Worm (Caenorhabditis elegans) whole organism, L2 larva: ENCODE data around the gene clh-3.

Source experiments
- C34F6.9 ChIP-seq: fragments of 150-350 bp; optimal IDR thresholded peaks from 2 replicates; lab custom pipeline; 2014; ENCODE audit warnings: missing biosample characterization, missing genetic modification characterization
- F13H6.1 ChIP-seq: sonication (generic microtip); optimal IDR thresholded peaks from 2 replicates; lab custom pipeline; 2016; ENCODE audit warnings: missing genetic modification characterization, missing compliant biosample characterization
- Y55F3AM.14 ChIP-seq: fragments of 200-800 bp; sonication (Bioruptor generic); optimal IDR thresholded peaks from 2 replicates; lab custom pipeline; 2018; ENCODE audit warnings: mild to moderate bottlenecking, missing genetic modification characterization, missing compliant biosample characterization
- ZK546.5 ChIP-seq: sonication (generic microtip); optimal IDR thresholded peaks from 2 replicates; lab custom pipeline; 2017; ENCODE audit warnings: missing biosample characterization, missing genetic modification characterization
- alr-1 ChIP-seq: fragments of 150-350 bp; optimal IDR thresholded peaks from 2 replicates; lab custom pipeline; 2014; ENCODE audit warnings: missing biosample characterization, missing genetic modification characterization
- aly-2 ChIP-seq: fragments of 150-350 bp; optimal IDR thresholded peaks from 2 replicates; lab custom pipeline; 2014; ENCODE audit warnings: missing biosample characterization, missing genetic modification characterization
- ama-1 ChIP-seq: fragments of 150-350 bp; optimal IDR thresholded peaks from 2 replicates; lab custom pipeline; 2018; ENCODE audit warnings: inconsistent platforms
- blmp-1 ChIP-seq: sonication (generic microtip); optimal IDR thresholded peaks from 2 replicates; lab custom pipeline; 2017; ENCODE audit warnings: missing genetic modification characterization, mild to moderate bottlenecking, missing compliant biosample characterization, antibody characterized with exemption, moderate library complexity; ENCODE audit not compliant: insufficient read depth
- ceh-82 ChIP-seq: fragments of 150-350 bp; optimal IDR thresholded peaks from 2 replicates; lab custom pipeline; 2014; ENCODE audit warnings: missing biosample characterization, missing genetic modification characterization
- crh-2 ChIP-seq: sonication (generic microtip); optimal IDR thresholded peaks from 2 replicates; lab custom pipeline; 2017; ENCODE audit warnings: missing biosample characterization, missing genetic modification characterization
- dmd-4 ChIP-seq: sonication (generic microtip); optimal IDR thresholded peaks from 2 replicates; lab custom pipeline; 2017; ENCODE audit warnings: missing biosample characterization, missing genetic modification characterization
- egl-27 ChIP-seq: sonication (generic microtip); optimal IDR thresholded peaks from 3 replicates; lab custom pipeline; 2017; ENCODE audit warnings: missing biosample characterization, missing genetic modification reagents, missing genetic modification characterization
- elt-3 ChIP-seq: sonication (generic microtip); optimal IDR thresholded peaks from 2 replicates; lab custom pipeline; 2017; ENCODE audit warnings: missing biosample characterization, missing genetic modification characterization
- fos-1 ChIP-seq: fragments of 150-350 bp; optimal IDR thresholded peaks from 2 replicates; lab custom pipeline; 2014; ENCODE audit warnings: missing biosample characterization, missing genetic modification characterization
- gmeb-1 ChIP-seq: fragments of 150-350 bp; optimal IDR thresholded peaks from 2 replicates; lab custom pipeline; 2014; ENCODE audit warnings: missing biosample characterization, missing genetic modification characterization
- lin-11 ChIP-seq: fragments of 150-350 bp; sonication (generic microtip); optimal IDR thresholded peaks from 2 replicates; lab custom pipeline; 2014; ENCODE audit warnings: missing biosample characterization, missing genetic modification characterization, inconsistent platforms, mixed read lengths
- lin-13 ChIP-seq: fragments of 150-350 bp; optimal IDR thresholded peaks from 2 replicates; lab custom pipeline; 2014; ENCODE audit warnings: missing biosample characterization, missing genetic modification reagents, missing genetic modification characterization
- lin-39 ChIP-seq: fragments of 150-350 bp; optimal IDR thresholded peaks from 2 replicates; lab custom pipeline; 2014; ENCODE audit warnings: missing biosample characterization, missing genetic modification reagents, missing genetic modification characterization
- mab-5 ChIP-seq: fragments of 150-350 bp; optimal IDR thresholded peaks from 2 replicates; lab custom pipeline; 2014; ENCODE audit warnings: missing biosample characterization, missing genetic modification characterization
- mbf-1 ChIP-seq: sonication (generic microtip); optimal IDR thresholded peaks from 2 replicates; lab custom pipeline; 2017; ENCODE audit warnings: missing biosample characterization, missing genetic modification characterization
- mdl-1 ChIP-seq, 2 experiments: fragments of 150-350 bp in 1 of 2; sonication (generic microtip) in 1 of 2; optimal IDR thresholded peaks; 2 replicates each; lab custom pipeline; 2017; ENCODE audit warnings: missing biosample characterization in 2 of 2, missing genetic modification characterization in 2 of 2
- nhr-10 ChIP-seq: sonication (generic microtip); optimal IDR thresholded peaks from 2 replicates; lab custom pipeline; 2017; ENCODE audit warnings: missing biosample characterization, missing genetic modification characterization
- nhr-11 ChIP-seq: fragments of 150-350 bp; optimal IDR thresholded peaks from 2 replicates; lab custom pipeline; 2014; ENCODE audit warnings: missing biosample characterization, missing genetic modification characterization
- nhr-21 ChIP-seq: fragments of 150-350 bp; optimal IDR thresholded peaks from 2 replicates; lab custom pipeline; 2014; ENCODE audit warnings: missing biosample characterization, missing genetic modification characterization
- nhr-23 ChIP-seq: fragments of 150-350 bp; optimal IDR thresholded peaks from 2 replicates; lab custom pipeline; 2014; ENCODE audit warnings: missing biosample characterization, missing genetic modification reagents, missing genetic modification characterization
- nhr-25 ChIP-seq: fragments of 150-350 bp; sonication (generic microtip); optimal IDR thresholded peaks from 3 replicates; lab custom pipeline; 2014; ENCODE audit warnings: missing biosample characterization, missing genetic modification characterization
- nhr-6 ChIP-seq: fragments of 150-350 bp; optimal IDR thresholded peaks from 2 replicates; lab custom pipeline; 2014; ENCODE audit warnings: missing biosample characterization, missing genetic modification characterization
- nhr-77 ChIP-seq: fragments of 150-350 bp; optimal IDR thresholded peaks from 2 replicates; lab custom pipeline; 2014; ENCODE audit warnings: missing biosample characterization, missing genetic modification characterization
- peb-1 ChIP-seq: fragments of 150-350 bp; optimal IDR thresholded peaks from 2 replicates; lab custom pipeline; 2014; ENCODE audit warnings: missing biosample characterization, missing genetic modification characterization
- sem-4 ChIP-seq: fragments of 150-350 bp; optimal IDR thresholded peaks from 2 replicates; lab custom pipeline; 2014; ENCODE audit warnings: missing biosample characterization, missing genetic modification reagents, missing genetic modification characterization
- sma-3 ChIP-seq: sonication (generic microtip); optimal IDR thresholded peaks from 2 replicates; lab custom pipeline; 2016; ENCODE audit warnings: missing genetic modification reagents, missing genetic modification characterization, missing compliant biosample characterization
- sma-9 ChIP-seq, 2 experiments: fragments of 150-350 bp in 1 of 2; sonication (generic microtip) in 1 of 2; optimal IDR thresholded peaks; 2 replicates each; lab custom pipeline; 2014 to 2016; ENCODE audit warnings: missing genetic modification characterization in 2 of 2, mild to moderate bottlenecking in 1 of 2, missing biosample characterization in 1 of 2, missing compliant biosample characterization in 1 of 2, missing genetic modification reagents in 1 of 2, moderate library complexity in 1 of 2
- snpc-4 ChIP-seq: fragments of 150-350 bp; optimal IDR thresholded peaks from 2 replicates; lab custom pipeline; 2014; ENCODE audit warnings: missing biosample characterization, missing genetic modification characterization
- unc-55 ChIP-seq: fragments of 150-350 bp; sonication (generic microtip); optimal IDR thresholded peaks from 3 replicates; lab custom pipeline; 2014; ENCODE audit warnings: missing biosample characterization, missing genetic modification reagents, missing genetic modification characterization
- zag-1 ChIP-seq: fragments of 150-350 bp; optimal IDR thresholded peaks from 2 replicates; lab custom pipeline; 2014; ENCODE audit warnings: missing biosample characterization, missing genetic modification characterization
- ztf-1 ChIP-seq: fragments of 200-800 bp; sonication (Bioruptor generic); conservative IDR thresholded peaks from 2 replicates; pipeline ENCODE4 v1.3.6; 2022; ENCODE audit warnings: missing genetic modification characterization, missing compliant biosample characterization
- ztf-4 ChIP-seq: fragments of 150-350 bp; optimal IDR thresholded peaks from 2 replicates; lab custom pipeline; 2014; ENCODE audit warnings: missing biosample characterization, missing genetic modification characterization

The clh-3 gene

ce11 chrII:7225864-7226522 lies at the start of gene clh-3:
Gene clh-3, minus strand, starts transcription at chrII:7225914.
- no peak for TF ChIP-seq mab-5 (tag; lab: Kevin White, UChicago)
- TF ChIP-seq lin-39, result no peak
- no peak for TF ChIP-seq ZK546.5 (tag; lab: Kevin White, UChicago)
- no peak for TF ChIP-seq aly-2 (tag; lab: Kevin White, UChicago)
- no peak for TF ChIP-seq sem-4 (tag; lab: Kevin White, UChicago)
- TF ChIP-seq lin-13 (GFP tag; lab: Kevin White, UChicago), result no peak
- no peak for TF ChIP-seq ceh-82 (tag; lab: Kevin White, UChicago)
- TF ChIP-seq mdl-1 (tag; optimal IDR thresholded peaks at IDR 0.05; lab: Kevin White, UChicago), result no peak
- TF ChIP-seq ama-1, result no peak
- TF ChIP-seq Y55F3AM.14 (GFP tag; lab: Kevin White, UChicago), result no peak
- TF ChIP-seq F13H6.1, result no peak
- no peak for TF ChIP-seq snpc-4
- no peak for TF ChIP-seq zag-1 (tag; lab: Kevin White, UChicago)
- TF ChIP-seq egl-27 (tag; lab: Kevin White, UChicago), result no peak
- TF ChIP-seq fos-1 (tag; lab: Kevin White, UChicago), result no peak
- TF ChIP-seq nhr-25 (tag; lab: Kevin White, UChicago), result no peak

- TF ChIP-seq fos-1 (tag; lab: Kevin White, UChicago) (peak; percentile 80), nhr-23 (tag; lab: Kevin White, UChicago) (no peak), nhr-10 (tag; lab: Kevin White, UChicago) (no peak), nhr-6 (no peak), dmd-4 (no peak), ztf-4 (tag; lab: Kevin White, UChicago) (no peak), unc-55 (no peak), sma-9 (GFP tag; optimal IDR thresholded peaks at IDR 0.05; lab: Kevin White, UChicago) (peak; percentile 57), sma-9 (tag; optimal IDR thresholded peaks at IDR 0.05; lab: Kevin White, UChicago) (no peak), crh-2 (tag; lab: Kevin White, UChicago) (peak; percentile 63), alr-1 (tag; lab: Kevin White, UChicago) (no peak), sma-3 (GFP tag; lab: Kevin White, UChicago) (no peak), peb-1 (tag; lab: Kevin White, UChicago) (no peak), lin-11 (no peak), C34F6.9 (tag; lab: Kevin White, UChicago) (no peak), nhr-21 (tag; lab: Kevin White, UChicago) (peak; percentile 51), mbf-1 (no peak), gmeb-1 (tag; lab: Kevin White, UChicago) (no peak)
Observed at ce11 chrII:7273517-7273916, 47.8 kb upstream of the clh-3 start.

DNA sequence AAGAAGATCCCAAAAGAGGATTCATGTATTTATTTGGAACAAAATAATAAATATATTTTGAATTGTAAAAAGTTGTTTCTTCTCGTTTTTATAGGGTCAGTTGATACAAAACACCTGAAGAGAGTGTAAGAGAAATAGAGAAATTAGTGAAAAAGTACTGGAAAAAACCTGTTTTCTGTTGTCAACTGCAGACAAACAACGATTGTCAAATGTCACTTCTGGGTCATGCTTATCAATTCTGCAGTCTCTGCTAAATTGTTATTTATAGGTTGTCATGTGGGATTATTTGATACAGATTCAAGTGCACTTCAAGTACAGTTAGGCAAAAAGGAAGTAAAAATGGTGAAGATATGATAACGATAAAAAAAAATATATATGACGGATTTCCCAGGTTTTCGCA lies 46.8 kb upstream of the clh-3 start:
- no peak for TF ChIP-seq elt-3 (tag; lab: Kevin White, UChicago)
- TF ChIP-seq sma-9 (GFP tag; optimal IDR thresholded peaks at IDR 0.05; lab: Kevin White, UChicago), result peak; percentile 49
- TF ChIP-seq sma-9 (tag; optimal IDR thresholded peaks at IDR 0.05; lab: Kevin White, UChicago), result no peak
- TF ChIP-seq nhr-21 (tag; lab: Kevin White, UChicago), result peak; percentile 68
- peak; percentile 62 for TF ChIP-seq sma-3 (GFP tag; lab: Kevin White, UChicago)
- peak; percentile 74 for TF ChIP-seq nhr-25 (tag; lab: Kevin White, UChicago)
- TF ChIP-seq nhr-6, result no peak
- peak in 1 of 2 experiments; percentile 6 for TF ChIP-seq mdl-1 (tag; optimal IDR thresholded peaks at IDR 0.05; lab: Kevin White, UChicago)
- peak; percentile 3 for TF ChIP-seq blmp-1 (tag; lab: Kevin White, UChicago)
- no peak for TF ChIP-seq dmd-4
- peak; percentile 8 for TF ChIP-seq egl-27 (tag; lab: Kevin White, UChicago)
- peak; percentile 17 for TF ChIP-seq fos-1 (tag; lab: Kevin White, UChicago)
- TF ChIP-seq snpc-4, result no peak
- no peak for TF ChIP-seq crh-2 (tag; lab: Kevin White, UChicago)
- TF ChIP-seq nhr-11 (tag; lab: Kevin White, UChicago), result no peak
- no peak for TF ChIP-seq sem-4 (tag; lab: Kevin White, UChicago)
- no peak for TF ChIP-seq nhr-77 (tag; lab: Kevin White, UChicago)

ce11 chrII:7269783-7270182 lies 44.1 kb upstream of the clh-3 start:
- TF ChIP-seq fos-1 (tag; lab: Kevin White, UChicago), result peak; percentile 22
- no peak for TF ChIP-seq ztf-1
